Worm (Caenorhabditis elegans) whole organism, young adult: ENCODE data around the gene cutl-24.
A peak's percentile ranks its signal among the peaks of the same experiment; 100 is the strongest.

Source experiments
- B0019.2 ChIP-seq: fragments of 200-800 bp; sonication (Bioruptor generic); conservative IDR thresholded peaks from 2 replicates; pipeline ENCODE4 v1.3.6; 2022; ENCODE audit warnings: missing genetic modification reagents, missing genetic modification characterization, missing compliant biosample characterization
- B0336.3 ChIP-seq: fragments of 200-800 bp; sonication (Bioruptor generic); IDR thresholded peaks from 2 replicates; pipeline ENCODE4 v1.3.6; 2022; ENCODE audit warnings: missing genetic modification characterization, missing compliant biosample characterization
- D2030.7 ChIP-seq: fragments of 200-800 bp; sonication (Bioruptor generic); IDR thresholded peaks from 2 replicates; pipeline ENCODE4 v1.3.6; 2022; ENCODE audit warnings: missing genetic modification reagents, missing genetic modification characterization, missing compliant biosample characterization
- F23B12.7 ChIP-seq: sonication (generic microtip); optimal IDR thresholded peaks from 2 replicates; lab custom pipeline; 2017; ENCODE audit warnings: missing genetic modification characterization, mild to moderate bottlenecking, missing compliant biosample characterization, antibody characterized with exemption, moderate library complexity; ENCODE audit not compliant: insufficient read depth
- F37B4.10 ChIP-seq: fragments of 200-800 bp; sonication (Bioruptor generic); IDR thresholded peaks from 2 replicates; pipeline ENCODE4 v1.3.6; 2022; ENCODE audit warnings: missing genetic modification characterization, missing compliant biosample characterization
- F39B2.1 ChIP-seq: fragments of 200-800 bp; sonication (Bioruptor generic); IDR thresholded peaks from 2 replicates; pipeline ENCODE4 v1.3.6; 2022; ENCODE audit warnings: missing genetic modification reagents, missing genetic modification characterization, missing compliant biosample characterization
- F55B11.4 ChIP-seq: sonication (generic microtip); optimal IDR thresholded peaks from 2 replicates; lab custom pipeline; 2016; ENCODE audit warnings: missing compliant biosample characterization, missing genetic modification characterization, borderline replicate concordance; ENCODE audit not compliant: insufficient read depth
- F57A8.1 ChIP-seq: fragments of 200-800 bp; sonication (Bioruptor generic); optimal IDR thresholded peaks from 2 replicates; lab custom pipeline; 2018; ENCODE audit warnings: mild to moderate bottlenecking, missing genetic modification characterization, moderate library complexity, missing compliant biosample characterization
- F57C9.4 ChIP-seq: sonication (generic microtip); optimal IDR thresholded peaks from 2 replicates; lab custom pipeline; 2017; ENCODE audit warnings: mild to moderate bottlenecking, missing genetic modification characterization, missing compliant biosample characterization
- K12H6.12 ChIP-seq: fragments of 200-800 bp; sonication (Bioruptor generic); optimal IDR thresholded peaks from 2 replicates; lab custom pipeline; 2018; ENCODE audit warnings: mild to moderate bottlenecking, missing genetic modification characterization, missing compliant biosample characterization
- T07F8.4 ChIP-seq: sonication (generic microtip); optimal IDR thresholded peaks from 2 replicates; lab custom pipeline; 2016; ENCODE audit warnings: mild to moderate bottlenecking, missing genetic modification characterization, moderate library complexity, missing compliant biosample characterization
- T26A5.8 ChIP-seq: sonication (generic microtip); optimal IDR thresholded peaks from 2 replicates; lab custom pipeline; 2016; ENCODE audit warnings: missing genetic modification characterization, missing compliant biosample characterization
- Y53G8AR.9 ChIP-seq: fragments of 200-800 bp; sonication (Bioruptor generic); conservative IDR thresholded peaks from 2 replicates; pipeline ENCODE4 v1.3.6; 2022; ENCODE audit warnings: missing genetic modification reagents, missing genetic modification characterization, missing compliant biosample characterization
- ZK185.1 ChIP-seq: sonication (generic microtip); optimal IDR thresholded peaks from 2 replicates; lab custom pipeline; 2016; ENCODE audit warnings: mild to moderate bottlenecking, missing genetic modification characterization, missing compliant biosample characterization; ENCODE audit not compliant: poor library complexity, severe bottlenecking
- aptf-2 ChIP-seq: fragments of 200-800 bp; sonication (Bioruptor generic); conservative IDR thresholded peaks from 2 replicates; pipeline ENCODE4 v1.3.6; 2022; ENCODE audit warnings: missing genetic modification reagents, missing genetic modification characterization, missing compliant biosample characterization
- attf-3 ChIP-seq: fragments of 200-800 bp; sonication (Bioruptor generic); conservative IDR thresholded peaks from 2 replicates; pipeline ENCODE4 v1.3.6; 2022; ENCODE audit warnings: missing genetic modification reagents, missing genetic modification characterization, missing compliant biosample characterization
- attf-5 ChIP-seq: fragments of 200-800 bp; sonication (Bioruptor generic); optimal IDR thresholded peaks from 2 replicates; lab custom pipeline; 2018; ENCODE audit warnings: mild to moderate bottlenecking, missing genetic modification characterization, missing compliant biosample characterization
- cebp-1 ChIP-seq, 2 experiments: fragments of 200-800 bp in 1 of 2; sonication (Bioruptor generic) in 1 of 2; sonication (generic microtip) in 1 of 2; IDR thresholded peaks in 1 of 2; optimal IDR thresholded peaks in 1 of 2; 2 replicates each; pipeline versions ENCODE4 v1.3.6 to Lab custom; 2017 to 2022; ENCODE audit warnings: missing compliant biosample characterization in 2 of 2, missing genetic modification characterization in 2 of 2, mild to moderate bottlenecking in 1 of 2, missing genetic modification reagents in 1 of 2, moderate library complexity in 1 of 2
- ceh-100 ChIP-seq: fragments of 200-800 bp; sonication (Bioruptor generic); IDR thresholded peaks from 2 replicates; pipeline ENCODE4 v1.3.6; 2022; ENCODE audit warnings: missing genetic modification reagents, missing genetic modification characterization, missing compliant biosample characterization
- ceh-27 ChIP-seq: fragments of 200-800 bp; sonication (Bioruptor generic); optimal IDR thresholded peaks from 2 replicates; lab custom pipeline; 2018; ENCODE audit warnings: mild to moderate bottlenecking, missing genetic modification characterization, moderate library complexity, missing compliant biosample characterization
- chd-7 ChIP-seq: sonication (generic microtip); optimal IDR thresholded peaks from 2 replicates; lab custom pipeline; 2016; ENCODE audit warnings: mild to moderate bottlenecking, missing genetic modification characterization, moderate library complexity, missing compliant biosample characterization
- die-1 ChIP-seq: sonication (generic microtip); optimal IDR thresholded peaks from 2 replicates; lab custom pipeline; 2016; ENCODE audit warnings: missing genotype, mild to moderate bottlenecking, missing genetic modification characterization, missing compliant biosample characterization
- dox-1 ChIP-seq: fragments of 200-800 bp; sonication (Bioruptor generic); IDR thresholded peaks from 2 replicates; pipeline ENCODE4 v1.3.6; 2022; ENCODE audit warnings: missing genetic modification reagents, missing genetic modification characterization, missing compliant biosample characterization
- efl-1 ChIP-seq: fragments of 150-350 bp; optimal IDR thresholded peaks from 2 replicates; lab custom pipeline; 2014; ENCODE audit warnings: missing biosample characterization, missing genetic modification reagents, missing genetic modification characterization
- egrh-3 ChIP-seq: fragments of 200-800 bp; sonication (Bioruptor generic); IDR thresholded peaks from 2 replicates; pipeline ENCODE4 v1.3.6; 2022; ENCODE audit warnings: missing genetic modification reagents, missing genetic modification characterization, missing compliant biosample characterization
- fkh-3 ChIP-seq: sonication (generic microtip); optimal IDR thresholded peaks from 2 replicates; lab custom pipeline; 2016; ENCODE audit warnings: mild to moderate bottlenecking, missing genetic modification characterization, missing compliant biosample characterization
- hlh-26 ChIP-seq: fragments of 200-800 bp; sonication (Bioruptor generic); conservative IDR thresholded peaks from 2 replicates; pipeline ENCODE4 v1.3.6; 2022; ENCODE audit warnings: missing genetic modification reagents, missing genetic modification characterization, missing compliant biosample characterization
- hmg-1.2 ChIP-seq: fragments of 200-800 bp; sonication (Bioruptor generic); IDR thresholded peaks from 2 replicates; pipeline ENCODE4 v1.3.6; 2022; ENCODE audit warnings: missing genetic modification reagents, missing genetic modification characterization, missing compliant biosample characterization
- hrde-1 ChIP-seq: sonication (generic microtip); optimal IDR thresholded peaks from 2 replicates; lab custom pipeline; 2016; ENCODE audit warnings: missing genetic modification characterization, mild to moderate bottlenecking, missing compliant biosample characterization, moderate library complexity, missing genotype, missing genetic modification reagents, borderline replicate concordance
- hsf-1 ChIP-seq: fragments of 200-800 bp; sonication (Bioruptor generic); IDR thresholded peaks from 2 replicates; pipeline ENCODE4 v1.3.6; 2022; ENCODE audit warnings: missing genetic modification reagents, missing genetic modification characterization, missing compliant biosample characterization
- let-607 ChIP-seq, 2 experiments: fragments of 200-800 bp in 1 of 2; sonication (Bioruptor generic) in 1 of 2; sonication (generic microtip) in 1 of 2; optimal IDR thresholded peaks; 2 replicates each; lab custom pipeline; 2016 to 2018; ENCODE audit warnings: mild to moderate bottlenecking in 2 of 2, missing compliant biosample characterization in 2 of 2, missing genetic modification characterization in 2 of 2, moderate library complexity in 2 of 2, missing genotype in 1 of 2
- lin-26 ChIP-seq: fragments of 200-800 bp; sonication (Bioruptor generic); IDR thresholded peaks from 2 replicates; pipeline ENCODE4 v1.3.6; 2022; ENCODE audit warnings: missing genetic modification reagents, missing genetic modification characterization, missing compliant biosample characterization
- lsl-1 ChIP-seq: fragments of 200-800 bp; sonication (Bioruptor generic); optimal IDR thresholded peaks from 2 replicates; lab custom pipeline; 2018; ENCODE audit warnings: mild to moderate bottlenecking, missing genetic modification characterization, moderate library complexity, missing compliant biosample characterization
- madf-6 ChIP-seq: fragments of 200-800 bp; sonication (Bioruptor generic); IDR thresholded peaks from 2 replicates; pipeline ENCODE4 v1.3.6; 2022; ENCODE audit warnings: missing genetic modification reagents, missing genetic modification characterization, missing compliant biosample characterization
- mcd-1 ChIP-seq: fragments of 200-800 bp; sonication (Bioruptor generic); IDR thresholded peaks from 2 replicates; pipeline ENCODE4 v1.3.6; 2022; ENCODE audit warnings: missing genetic modification reagents, missing genetic modification characterization, missing compliant biosample characterization
- mel-28 ChIP-seq: sonication (generic microtip); optimal IDR thresholded peaks from 2 replicates; lab custom pipeline; 2016; ENCODE audit warnings: borderline replicate concordance, mild to moderate bottlenecking, missing genetic modification characterization, missing compliant biosample characterization
- mxl-1 ChIP-seq: sonication (generic microtip); optimal IDR thresholded peaks from 2 replicates; lab custom pipeline; 2016; ENCODE audit warnings: missing genetic modification characterization, missing compliant biosample characterization
- rec-8 ChIP-seq, 2 experiments: sonication (generic microtip); optimal IDR thresholded peaks; 2 replicates each; lab custom pipeline; 2016; ENCODE audit warnings: mild to moderate bottlenecking in 2 of 2, missing genetic modification characterization in 2 of 2, missing genetic modification reagents in 2 of 2, missing genotype in 2 of 2, missing biosample characterization in 1 of 2, missing compliant biosample characterization in 1 of 2, moderate library complexity in 1 of 2
- snpc-1.3 ChIP-seq: sonication (generic microtip); optimal IDR thresholded peaks from 2 replicates; lab custom pipeline; 2017; ENCODE audit warnings: missing genetic modification characterization, mild to moderate bottlenecking, missing compliant biosample characterization, antibody characterized with exemption, moderate library complexity, missing genotype, missing genetic modification reagents; ENCODE audit not compliant: insufficient read depth
- snpc-3.4 ChIP-seq: sonication (generic microtip); optimal IDR thresholded peaks from 2 replicates; lab custom pipeline; 2017; ENCODE audit warnings: missing genetic modification characterization, mild to moderate bottlenecking, missing compliant biosample characterization, antibody characterized with exemption, moderate library complexity, missing genotype, missing genetic modification reagents
- zfh-2 ChIP-seq: fragments of 200-800 bp; sonication (Bioruptor generic); conservative IDR thresholded peaks from 2 replicates; pipeline ENCODE4 v1.3.6; 2022; ENCODE audit warnings: missing genetic modification reagents, missing genetic modification characterization, missing compliant biosample characterization
- ztf-18 ChIP-seq: sonication (generic microtip); optimal IDR thresholded peaks from 2 replicates; lab custom pipeline; 2016; ENCODE audit warnings: missing genotype, mild to moderate bottlenecking, missing genetic modification characterization, missing compliant biosample characterization

Gene cutl-24

ce11 chrIV:125881-126781, 38.7 kb upstream of the cutl-24 start, which contains the start of the genes grld-1 and cox-6C (continued):
- no peak for TF ChIP-seq B0019.2
- TF ChIP-seq ceh-100 (GFP tag; lab: Robert Waterston, UW), result peak; percentile 44; the same call in 1 of the 2 replicates
- TF ChIP-seq aptf-2 (GFP tag; lab: Robert Waterston, UW), result no peak
- no peak for TF ChIP-seq F39B2.1
- peak; percentile 2 for TF ChIP-seq efl-1 (GFP tag; lab: Kevin White, UChicago)
- TF ChIP-seq K12H6.12 (tag; lab: Kevin White, UChicago), result peak; percentile 57
- no peak for TF ChIP-seq F57A8.1 (GFP tag; lab: Kevin White, UChicago)
- no peak for TF ChIP-seq mel-28 (tag; lab: Kevin White, UChicago)
- TF ChIP-seq T26A5.8, result no peak
- no peak for TF ChIP-seq snpc-3.4 (tag; lab: Kevin White, UChicago)
- no peak for TF ChIP-seq B0336.3
- peak; percentile 38 for TF ChIP-seq ZK185.1 (tag; lab: Kevin White, UChicago)
- TF ChIP-seq ceh-27 (GFP tag; lab: Kevin White, UChicago), result peak; percentile 0

ce11 chrIV:128525-128924, 36.4 kb upstream of the cutl-24 start:
- TF ChIP-seq hmg-1.2 (GFP tag; lab: Robert Waterston, UW) (peak; percentile 32; the same call in 1 of the 2 replicates), hsf-1 (GFP tag; lab: Robert Waterston, UW) (0 out of 2 replicates have a peak, but pooled peaks have one; percentile 27), F23B12.7 (tag; lab: Kevin White, UChicago) (no peak), T07F8.4 (tag; lab: Kevin White, UChicago) (no peak), D2030.7 (GFP tag; lab: Robert Waterston, UW) (peak; percentile 32; the same call in 1 of the 2 replicates), dox-1 (GFP tag; lab: Robert Waterston, UW) (peak; percentile 46), F37B4.10 (GFP tag; lab: Robert Waterston, UW) (no peak), zfh-2 (GFP tag; lab: Robert Waterston, UW) (peak; percentile 95), F55B11.4 (no peak), lsl-1 (GFP tag; lab: Kevin White, UChicago) (peak; percentile 41), madf-6 (GFP tag; lab: Robert Waterston, UW) (peak; percentile 68), snpc-1.3 (tag; lab: Kevin White, UChicago) (no peak), fkh-3 (no peak), egrh-3 (peak; percentile 97), Y53G8AR.9 (no peak), hrde-1 (no peak), ceh-27 (GFP tag; lab: Kevin White, UChicago) (no peak), chd-7 (no peak), lin-26 (GFP tag; lab: Robert Waterston, UW) (0 out of 2 replicates have a peak, but pooled peaks have one; percentile 12), snpc-3.4 (tag; lab: Kevin White, UChicago) (no peak), attf-5 (GFP tag; lab: Kevin White, UChicago) (peak; percentile 23), F57C9.4 (no peak), mxl-1 (tag; lab: Kevin White, UChicago) (no peak), B0336.3 (0 out of 2 replicates have a peak, but pooled peaks have one; percentile 18), die-1 (no peak), attf-3 (GFP tag; lab: Robert Waterston, UW) (no peak), let-607 (tag; optimal IDR thresholded peaks at IDR 0.05; lab: Kevin White, UChicago) (peak; percentile 30 to 66), rec-8 (tag; optimal IDR thresholded peaks at IDR 0.05; lab: Kevin White, UChicago) (no peak), efl-1 (GFP tag; lab: Kevin White, UChicago) (peak; percentile 28), cebp-1 (GFP tag; IDR thresholded peaks at IDR 0.05; lab: Robert Waterston, UW) (no peak), cebp-1 (tag; optimal IDR thresholded peaks at IDR 0.05; lab: Kevin White, UChicago) (peak; percentile 10), mcd-1 (GFP tag; lab: Robert Waterston, UW) (peak; percentile 64; the same call in 1 of the 2 replicates), hlh-26 (no peak), ztf-18 (tag; lab: Kevin White, UChicago) (no peak)
